1 fruit fly cellular context compared by ENCODE assay signal in genomic region chr3R:29215652-29216483, dm6.
A peak's percentile ranks its signal among the peaks of the same experiment; 100 is the strongest.
TF ChIP-seq lines count a peak whose summit lies in the region.

No protein-coding gene starts in this region.

TF ChIP-seq in whole organism, embryonic, 481 proteins besides CTCF, POLR2A, EP300 and RAD21 (continued from another document):
- peak; percentile 72 to 75 for TF ChIP-seq Trl (optimal IDR thresholded peaks at IDR 0.05; lab: Kevin White, UChicago)
- no peak for TF ChIP-seq Trl (GFP tag; optimal IDR thresholded peaks at IDR 0.05; lab: Kevin White, UChicago)
- TF ChIP-seq CG16779 (GFP tag; IDR thresholded peaks at IDR 0.05; lab: Robert Waterston, UW) = no peak
- no peak for TF ChIP-seq sisA (GFP tag; IDR thresholded peaks at IDR 0.05; lab: Robert Waterston, UW)
- TF ChIP-seq gsb (GFP tag; IDR thresholded peaks at IDR 0.05; lab: Robert Waterston, UW) = no peak
- no peak for TF ChIP-seq CG8765 (GFP tag; IDR thresholded peaks at IDR 0.05; lab: Robert Waterston, UW)
- TF ChIP-seq Spps (tag; optimal IDR thresholded peaks at IDR 0.05; lab: Kevin White, UChicago) = no peak
- no peak for TF ChIP-seq CG34376 (GFP tag; optimal IDR thresholded peaks at IDR 0.05; lab: Kevin White, UChicago)
- no peak for TF ChIP-seq crc (GFP tag; optimal IDR thresholded peaks at IDR 0.05; lab: Kevin White, UChicago)
- TF ChIP-seq fd102C (GFP tag; optimal IDR thresholded peaks at IDR 0.05; lab: Kevin White, UChicago) = no peak
- TF ChIP-seq Hr78 (GFP tag; optimal IDR thresholded peaks at IDR 0.05; lab: Kevin White, UChicago) = peak in 1 of 2 experiments; percentile 92
- TF ChIP-seq Oli (tag; optimal IDR thresholded peaks at IDR 0.05; lab: Kevin White, UChicago) = no peak
- no peak for TF ChIP-seq Jarid2 (GFP tag; optimal IDR thresholded peaks at IDR 0.05; lab: Kevin White, UChicago)
- TF ChIP-seq row (GFP tag; IDR thresholded peaks at IDR 0.05; lab: Robert Waterston, UW) = peak; percentile 40; the same call in 2 of the 3 replicates
- TF ChIP-seq CG3407 (GFP tag; optimal IDR thresholded peaks at IDR 0.05; lab: Kevin White, UChicago) = no peak
- TF ChIP-seq Taf1 (GFP tag; IDR thresholded peaks at IDR 0.05; lab: Robert Waterston, UW) = no peak
- no peak for TF ChIP-seq crol (GFP tag; IDR thresholded peaks at IDR 0.05; lab: Robert Waterston, UW)
- no peak for TF ChIP-seq CG31365 (tag; optimal IDR thresholded peaks at IDR 0.05; lab: Kevin White, UChicago)
- no peak for TF ChIP-seq CG12659 (GFP tag; optimal IDR thresholded peaks at IDR 0.05; lab: Kevin White, UChicago)
- no peak for TF ChIP-seq Hand (GFP tag; optimal IDR thresholded peaks at IDR 0.05; lab: Kevin White, UChicago)
- no peak for TF ChIP-seq CG14860 (GFP tag; IDR thresholded peaks at IDR 0.05; lab: Robert Waterston, UW; ENCODE audit: partially characterized antibody)
- TF ChIP-seq chinmo (GFP tag; IDR thresholded peaks at IDR 0.05; lab: Robert Waterston, UW; ENCODE audit: partially characterized antibody) = no peak
- no peak for TF ChIP-seq chm (GFP tag; IDR thresholded peaks at IDR 0.05; lab: Robert Waterston, UW)
- no peak for TF ChIP-seq shn (GFP tag; optimal IDR thresholded peaks at IDR 0.05; lab: Kevin White, UChicago)
- peak; percentile 12 for TF ChIP-seq CG12391 (tag; optimal IDR thresholded peaks at IDR 0.05; lab: Kevin White, UChicago)
- TF ChIP-seq H2.0 (GFP tag; IDR thresholded peaks at IDR 0.05; lab: Robert Waterston, UW) = no peak
- TF ChIP-seq hth (optimal IDR thresholded peaks at IDR 0.05; lab: Kevin White, UChicago) = no peak
- TF ChIP-seq danr (GFP tag; IDR thresholded peaks at IDR 0.05; lab: Robert Waterston, UW) = no peak
- TF ChIP-seq jigr1 (GFP tag; IDR thresholded peaks at IDR 0.05; lab: Robert Waterston, UW) = no peak
- no peak for TF ChIP-seq ara (GFP tag; IDR thresholded peaks at IDR 0.05; lab: Robert Waterston, UW)
- no peak for TF ChIP-seq wek (GFP tag; optimal IDR thresholded peaks at IDR 0.05; lab: Kevin White, UChicago)
- no peak for TF ChIP-seq CG10959 (GFP tag; IDR thresholded peaks at IDR 0.05; lab: Robert Waterston, UW)
- TF ChIP-seq pnt (GFP tag; optimal IDR thresholded peaks at IDR 0.05; lab: Kevin White, UChicago) = no peak
- TF ChIP-seq Rfx (GFP tag; IDR thresholded peaks at IDR 0.05; lab: Robert Waterston, UW) = no peak
- TF ChIP-seq Doc2 (GFP tag; IDR thresholded peaks at IDR 0.05; lab: Robert Waterston, UW) = no peak
- TF ChIP-seq sens (GFP tag; lab: Kevin White, UChicago) = peak; percentile 78
